Fruit fly (Drosophila melanogaster) whole organism, embryonic: Measurements from ENCODE around the gene rogdi.

Source experiments
- Aef1 ChIP-seq: fragments of 200-800 bp; sonication (Bioruptor generic); IDR thresholded peaks from 3 replicates; pipeline ENCODE4 v1.3.6; 2022; ENCODE audit warnings: missing biosample characterization, missing genetic modification characterization
- B-H2 ChIP-seq: fragments of 200-800 bp; sonication (Bioruptor generic); optimal IDR thresholded peaks from 2 replicates; lab custom pipeline; 2018; ENCODE audit warnings: missing biosample characterization, mild to moderate bottlenecking, missing genetic modification characterization
- BtbVII ChIP-seq: fragments of 200-800 bp; sonication (Bioruptor generic); optimal IDR thresholded peaks from 3 replicates; lab custom pipeline; 2017; ENCODE audit warnings: missing biosample characterization, mild to moderate bottlenecking, missing genetic modification characterization
- CG10366 ChIP-seq: fragments of 200-800 bp; sonication (Bioruptor generic); IDR thresholded peaks from 2 replicates; pipeline ENCODE4 v1.3.6; 2022; ENCODE audit warnings: missing biosample characterization, missing genetic modification characterization
- CG10543 ChIP-seq: fragments of 200-800 bp; sonication (Bioruptor generic); optimal IDR thresholded peaks from 3 replicates; lab custom pipeline; 2017; ENCODE audit warnings: missing biosample characterization, mild to moderate bottlenecking, missing genetic modification characterization, moderate library complexity
- CG11456 ChIP-seq: fragments of 200-800 bp; sonication (Bioruptor generic); IDR thresholded peaks from 3 replicates; pipeline ENCODE4 v1.3.6; 2022; ENCODE audit warnings: missing biosample characterization, missing genetic modification characterization
- CG32532 ChIP-seq: fragments of 200-800 bp; sonication (Bioruptor generic); IDR thresholded peaks from 2 replicates; pipeline ENCODE4 v1.3.6; 2022; ENCODE audit warnings: missing biosample characterization, missing genetic modification characterization
- CG32767 ChIP-seq: fragments of 200-800 bp; sonication (Bioruptor generic); IDR thresholded peaks from 2 replicates; pipeline ENCODE4 v1.3.6; 2022; ENCODE audit warnings: missing biosample characterization, missing genetic modification characterization
- CG34376 ChIP-seq: fragments of 200-800 bp; sonication (Bioruptor generic); optimal IDR thresholded peaks from 2 replicates; lab custom pipeline; 2018; ENCODE audit warnings: missing biosample characterization, mild to moderate bottlenecking, missing genetic modification characterization
- CG5180 ChIP-seq: fragments of 200-800 bp; sonication (Bioruptor generic); optimal IDR thresholded peaks from 3 replicates; lab custom pipeline; 2017; ENCODE audit warnings: missing biosample characterization, missing genetic modification characterization, mild to moderate bottlenecking, moderate library complexity, missing genetic modification reagents
- CG6813 ChIP-seq: fragments of 200-800 bp; sonication (Bioruptor generic); optimal IDR thresholded peaks from 2 replicates; lab custom pipeline; 2017; ENCODE audit warnings: missing biosample characterization, missing genetic modification characterization, mild to moderate bottlenecking, moderate library complexity, missing genetic modification reagents
- CG8089 ChIP-seq: fragments of 200-800 bp; sonication (Bioruptor generic); optimal IDR thresholded peaks from 3 replicates; lab custom pipeline; 2016; ENCODE audit warnings: missing biosample characterization, missing genetic modification characterization
- Eip74EF ChIP-seq, 2 experiments: fragments of 200-800 bp in 1 of 2; fragments of >200 bp in 1 of 2; sonication (Bioruptor generic) in 1 of 2; optimal IDR thresholded peaks; 2 replicates each; lab custom pipeline; 2017 to 2019; ENCODE audit warnings: missing biosample characterization in 2 of 2, missing genetic modification characterization in 2 of 2, mild to moderate bottlenecking in 1 of 2, moderate library complexity in 1 of 2
- Ets65A ChIP-seq: fragments of 200-800 bp; sonication (Bioruptor generic); peaks from one replicate; lab custom pipeline; 2016; ENCODE audit warnings: missing biosample characterization, missing genetic modification characterization
- Fer2 ChIP-seq: fragments of 200-800 bp; sonication (Bioruptor generic); optimal IDR thresholded peaks from 2 replicates; lab custom pipeline; 2018; ENCODE audit warnings: missing biosample characterization, mild to moderate bottlenecking, missing genetic modification characterization, moderate library complexity
- GATAe ChIP-seq: fragments of 200-800 bp; sonication (Bioruptor generic); conservative IDR thresholded peaks from 2 replicates; pipeline ENCODE4 v1.3.6; 2022; ENCODE audit warnings: missing biosample characterization, missing genetic modification characterization
- HLH3B ChIP-seq: fragments of 200-800 bp; sonication (Bioruptor generic); IDR thresholded peaks from 2 replicates; pipeline ENCODE4 v1.3.6; 2022; ENCODE audit warnings: missing biosample characterization, missing genetic modification characterization
- Hey ChIP-seq: fragments of 200-800 bp; sonication (Bioruptor generic); optimal IDR thresholded peaks from 3 replicates; lab custom pipeline; 2018; ENCODE audit warnings: missing biosample characterization, mild to moderate bottlenecking, missing genetic modification characterization
- HmgD ChIP-seq: fragments of 200-800 bp; sonication (Bioruptor generic); optimal IDR thresholded peaks from 3 replicates; lab custom pipeline; 2016; ENCODE audit warnings: missing biosample characterization, missing genetic modification characterization
- Hr51 ChIP-seq, 2 experiments: fragments of 200-800 bp; sonication (Bioruptor generic); optimal IDR thresholded peaks; 2 replicates in 1 of 2; 3 replicates in 1 of 2; lab custom pipeline; 2016 to 2018; ENCODE audit warnings: missing biosample characterization in 2 of 2, missing genetic modification characterization in 2 of 2, mild to moderate bottlenecking in 1 of 2, moderate library complexity in 1 of 2
- Hr78 ChIP-seq, 2 experiments: fragments of 200-800 bp in 1 of 2; fragments of >200 bp in 1 of 2; sonication (Bioruptor generic) in 1 of 2; optimal IDR thresholded peaks; 2 replicates each; lab custom pipeline; 2017 to 2019; ENCODE audit warnings: missing biosample characterization in 2 of 2, missing genetic modification characterization in 2 of 2, mild to moderate bottlenecking in 1 of 2, moderate library complexity in 1 of 2
- Med ChIP-seq: fragments of 200-800 bp; sonication (Bioruptor generic); peaks from one replicate; lab custom pipeline; 2016; ENCODE audit warnings: missing biosample characterization, missing genetic modification characterization, mild to moderate bottlenecking, inconsistent platforms, moderate library complexity
- Meics ChIP-seq: fragments of 200-800 bp; sonication (Bioruptor generic); optimal IDR thresholded peaks from 2 replicates; lab custom pipeline; 2017; ENCODE audit warnings: missing biosample characterization, mild to moderate bottlenecking, missing genetic modification characterization
- Nf-YB ChIP-seq: fragments of 200-800 bp; sonication (Bioruptor generic); optimal IDR thresholded peaks from 3 replicates; lab custom pipeline; 2019; ENCODE audit warnings: missing biosample characterization, mild to moderate bottlenecking, missing genetic modification characterization, moderate library complexity
- Spps ChIP-seq: fragments of 200-800 bp; sonication (Bioruptor generic); optimal IDR thresholded peaks from 2 replicates; lab custom pipeline; 2018; ENCODE audit warnings: missing biosample characterization, mild to moderate bottlenecking, missing genetic modification characterization
- amos ChIP-seq: fragments of 200-800 bp; sonication (Bioruptor generic); IDR thresholded peaks from 2 replicates; pipeline ENCODE4 v1.3.6; 2022; ENCODE audit warnings: missing biosample characterization, missing genetic modification characterization; ENCODE audit not compliant: partially characterized antibody
- bigmax ChIP-seq: fragments of 200-800 bp; sonication (Bioruptor generic); optimal IDR thresholded peaks from 2 replicates; lab custom pipeline; 2018; ENCODE audit warnings: missing biosample characterization, mild to moderate bottlenecking, missing genetic modification characterization
- cad ChIP-seq: fragments of >200 bp; optimal IDR thresholded peaks from 2 replicates; lab custom pipeline; 2017; ENCODE audit warnings: missing biosample characterization, missing genetic modification characterization
- ci ChIP-seq: fragments of 200-800 bp; sonication (Bioruptor generic); IDR thresholded peaks from 3 replicates; pipeline ENCODE4 v1.3.6; 2022; ENCODE audit warnings: missing biosample characterization, missing genetic modification characterization
- crol ChIP-seq: fragments of 200-800 bp; sonication (Bioruptor generic); IDR thresholded peaks from 2 replicates; pipeline ENCODE4 v1.3.6; 2022; ENCODE audit warnings: missing biosample characterization, missing genetic modification characterization
- cwo ChIP-seq: fragments of 200-800 bp; sonication (Bioruptor generic); optimal IDR thresholded peaks from 3 replicates; lab custom pipeline; 2017; ENCODE audit warnings: missing biosample characterization, missing genetic modification characterization, mild to moderate bottlenecking, moderate library complexity, missing genetic modification reagents
- danr ChIP-seq: fragments of 200-800 bp; sonication (Bioruptor generic); IDR thresholded peaks from 2 replicates; pipeline ENCODE4 v1.3.6; 2022; ENCODE audit warnings: missing biosample characterization, missing genetic modification characterization
- dimm ChIP-seq: fragments of 200-800 bp; sonication (Bioruptor generic); IDR thresholded peaks from 2 replicates; pipeline ENCODE4 v1.3.6; 2022; ENCODE audit warnings: missing biosample characterization, missing genetic modification characterization
- dysf ChIP-seq: fragments of 200-800 bp; sonication (Bioruptor generic); IDR thresholded peaks from 3 replicates; pipeline ENCODE4 v1.3.6; 2022; ENCODE audit warnings: missing biosample characterization, missing genetic modification characterization
- gem ChIP-seq: fragments of 200-800 bp; sonication (Bioruptor generic); optimal IDR thresholded peaks from 2 replicates; lab custom pipeline; 2019; ENCODE audit warnings: missing biosample characterization, mild to moderate bottlenecking, missing genetic modification characterization, moderate library complexity
- grau ChIP-seq: fragments of 200-800 bp; optimal IDR thresholded peaks from 3 replicates; lab custom pipeline; 2019; ENCODE audit warnings: missing biosample characterization, mild to moderate bottlenecking, missing genetic modification characterization, moderate library complexity
- gro ChIP-seq: fragments of 200-800 bp; sonication (Bioruptor generic); optimal IDR thresholded peaks from 2 replicates; lab custom pipeline; 2016; ENCODE audit warnings: missing biosample characterization, missing genetic modification characterization
- gsb-n ChIP-seq: fragments of 200-800 bp; sonication (Bioruptor generic); optimal IDR thresholded peaks from 3 replicates; lab custom pipeline; 2018; ENCODE audit warnings: missing biosample characterization, mild to moderate bottlenecking, missing genetic modification characterization
- hb ChIP-seq: fragments of 200-800 bp; sonication (Bioruptor generic); IDR thresholded peaks from 3 replicates; pipeline ENCODE4 v1.3.6; 2022; ENCODE audit warnings: missing biosample characterization, missing genetic modification characterization; ENCODE audit not compliant: partially characterized antibody
- her ChIP-seq: fragments of 200-800 bp; sonication (Bioruptor generic); optimal IDR thresholded peaks from 2 replicates; lab custom pipeline; 2016; ENCODE audit warnings: missing biosample characterization, missing genetic modification characterization
- lab ChIP-seq: fragments of 200-800 bp; sonication (Bioruptor generic); optimal IDR thresholded peaks from 3 replicates; lab custom pipeline; 2017; ENCODE audit warnings: missing biosample characterization, missing genetic modification characterization, mild to moderate bottlenecking, moderate library complexity, missing genetic modification reagents
- mirr ChIP-seq: fragments of 200-800 bp; sonication (Bioruptor generic); optimal IDR thresholded peaks from 3 replicates; lab custom pipeline; 2018; ENCODE audit warnings: missing biosample characterization, mild to moderate bottlenecking, missing genetic modification characterization
- mld ChIP-seq: fragments of 200-800 bp; sonication (Bioruptor generic); IDR thresholded peaks from 3 replicates; pipeline ENCODE4 v1.3.6; 2022; ENCODE audit warnings: missing biosample characterization, missing genetic modification characterization; ENCODE audit not compliant: partially characterized antibody
- nerfin-1 ChIP-seq: fragments of 200-800 bp; sonication (Bioruptor generic); optimal IDR thresholded peaks from 3 replicates; lab custom pipeline; 2019; ENCODE audit warnings: missing biosample characterization, mild to moderate bottlenecking, missing genetic modification characterization, moderate library complexity
- odd ChIP-seq: fragments of 200-800 bp; sonication (Bioruptor generic); optimal IDR thresholded peaks from 2 replicates; lab custom pipeline; 2017; ENCODE audit warnings: missing biosample characterization, mild to moderate bottlenecking, missing genetic modification characterization
- row ChIP-seq: fragments of 200-800 bp; sonication (Bioruptor generic); IDR thresholded peaks from 3 replicates; pipeline ENCODE4 v1.3.6; 2022; ENCODE audit warnings: missing biosample characterization, missing genetic modification characterization
- shn ChIP-seq: fragments of 200-800 bp; sonication (Bioruptor generic); optimal IDR thresholded peaks from 3 replicates; lab custom pipeline; 2016; ENCODE audit warnings: missing biosample characterization, missing genetic modification characterization
- sima ChIP-seq: fragments of 200-800 bp; sonication (Bioruptor generic); optimal IDR thresholded peaks from 2 replicates; lab custom pipeline; 2016; ENCODE audit warnings: missing biosample characterization, missing genetic modification characterization
- sqz ChIP-seq: fragments of 200-800 bp; sonication (Bioruptor generic); optimal IDR thresholded peaks from 3 replicates; lab custom pipeline; 2018; ENCODE audit warnings: missing biosample characterization, mild to moderate bottlenecking, missing genetic modification characterization
- sug ChIP-seq: fragments of 200-800 bp; optimal IDR thresholded peaks from 2 replicates; lab custom pipeline; 2019; ENCODE audit warnings: missing biosample characterization, mild to moderate bottlenecking, missing genetic modification characterization, moderate library complexity

The rogdi gene

DNA sequence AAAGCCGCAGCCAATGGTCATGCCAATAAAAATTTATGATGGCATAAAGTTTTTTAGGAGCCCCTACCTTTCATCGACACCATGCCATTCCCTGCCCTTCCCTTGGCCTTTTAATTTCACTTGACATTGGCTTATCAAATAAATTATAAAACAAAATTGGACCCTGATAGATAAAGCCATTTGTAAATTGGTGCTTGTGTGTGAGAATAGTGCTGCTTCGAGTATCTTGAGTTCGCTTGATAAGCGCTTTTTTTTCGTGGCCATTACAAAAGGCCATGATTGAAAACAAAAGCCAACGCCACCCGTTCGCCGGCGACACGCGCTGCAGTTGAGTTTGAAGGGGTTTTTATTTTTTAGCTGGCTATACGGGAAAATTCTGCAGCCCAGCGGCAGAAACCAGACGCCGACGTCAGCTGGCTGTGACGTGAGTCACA, 617 bp downstream of the rogdi start:
- TF ChIP-seq dysf (GFP tag; lab: Robert Waterston, UW) (no peak), cad (GFP tag; lab: Kevin White, UChicago) (no peak), shn (GFP tag; lab: Kevin White, UChicago) (no peak), row (GFP tag; lab: Robert Waterston, UW) (no peak; the same call in 2 of the 3 replicates), Hey (peak; percentile 62), Eip74EF (GFP tag; optimal IDR thresholded peaks at IDR 0.05; lab: Kevin White, UChicago) (no peak), sima (GFP tag; lab: Kevin White, UChicago) (no peak), her (GFP tag; lab: Kevin White, UChicago) (no peak), CG34376 (GFP tag; lab: Kevin White, UChicago) (peak; percentile 81), Hr78 (GFP tag; optimal IDR thresholded peaks at IDR 0.05; lab: Kevin White, UChicago) (peak in 1 of 2 experiments; percentile 61), Meics (no peak), hb (GFP tag; lab: Robert Waterston, UW) (0 out of 3 replicates have a peak, but pooled peaks have one; percentile 32), HmgD (GFP tag; lab: Kevin White, UChicago) (no peak), CG10366 (GFP tag; lab: Robert Waterston, UW) (no peak), BtbVII (no peak), CG6813 (GFP tag; lab: Kevin White, UChicago) (peak; percentile 38), Spps (no peak), grau (tag; lab: Kevin White, UChicago) (peak; percentile 14), B-H2 (GFP tag; lab: Kevin White, UChicago) (peak; percentile 65), nerfin-1 (tag; lab: Kevin White, UChicago) (no peak), odd (GFP tag; lab: Kevin White, UChicago) (no peak), crol (GFP tag; lab: Robert Waterston, UW) (peak; percentile 43; the same call in 1 of the 2 replicates), danr (no peak), Fer2 (tag; lab: Kevin White, UChicago) (no peak), Nf-YB (GFP tag; lab: Kevin White, UChicago) (no peak), lab (GFP tag; lab: Kevin White, UChicago) (no peak), ci (GFP tag; lab: Robert Waterston, UW) (peak; percentile 30; the same call in 1 of the 3 replicates), CG5180 (GFP tag; lab: Kevin White, UChicago) (no peak), CG11456 (GFP tag; lab: Robert Waterston, UW) (no peak), cwo (GFP tag; lab: Kevin White, UChicago) (peak; percentile 41), GATAe (GFP tag; lab: Robert Waterston, UW) (0 out of 2 replicates have a peak, but pooled peaks have one; percentile 45), mirr (GFP tag; lab: Kevin White, UChicago) (peak; percentile 68), Med (peak; percentile 73), sqz (GFP tag; lab: Kevin White, UChicago) (peak; percentile 28), CG8089 (GFP tag; lab: Kevin White, UChicago) (no peak), bigmax (GFP tag; lab: Kevin White, UChicago) (no peak), gsb-n (no peak), CG32767 (GFP tag; lab: Robert Waterston, UW) (no peak), dimm (GFP tag; lab: Robert Waterston, UW) (no peak), CG10543 (GFP tag; lab: Kevin White, UChicago) (peak; percentile 10), gro (peak; percentile 36), mld (GFP tag; lab: Robert Waterston, UW) (no peak), Aef1 (GFP tag; lab: Robert Waterston, UW) (no peak), sug (tag; lab: Kevin White, UChicago) (peak; percentile 85), gem (peak; percentile 13), Hr51 (GFP tag; optimal IDR thresholded peaks at IDR 0.05; lab: Kevin White, UChicago) (no peak), Ets65A (GFP tag; lab: Kevin White, UChicago) (no peak), CG32532 (GFP tag; lab: Robert Waterston, UW) (peak; percentile 56), amos (GFP tag; lab: Robert Waterston, UW) (no peak), HLH3B (GFP tag; lab: Robert Waterston, UW) (no peak)
